Worm (Caenorhabditis elegans): Measurements from ENCODE around the gene pgm-1.
"Not testable (repeated sequence)": the region's sequence is repeated elsewhere in the genome, so short reads cannot be mapped to it uniquely, and the experiment has no call there.

pgm-1 gene

ce11 chrII:4888527-4889487 is at the start of gene pgm-1:
Gene pgm-1 (plus strand): TSS chrII:4889437.
- no peak for TF ChIP-seq hmbx-1 (tag; optimal IDR thresholded peaks at IDR 0.05)
- no peak for TF ChIP-seq ama-1 (optimal IDR thresholded peaks at IDR 0.05)
- TF ChIP-seq pes-1 (GFP tag; IDR thresholded peaks at IDR 0.05) = no peak
- no peak for TF ChIP-seq B0310.2 (tag; optimal IDR thresholded peaks at IDR 0.05)
- TF ChIP-seq ceh-36 (tag; optimal IDR thresholded peaks at IDR 0.05) = no peak
- TF ChIP-seq scrt-1 (GFP tag; IDR thresholded peaks at IDR 0.05) = no peak
- TF ChIP-seq ceh-13 (GFP tag; optimal IDR thresholded peaks at IDR 0.05) = no peak
- TF ChIP-seq tbx-37 (GFP tag; conservative IDR thresholded peaks at IDR 0.05) = no peak
- no peak for TF ChIP-seq sea-1 (GFP tag; conservative IDR thresholded peaks at IDR 0.05)
- TF ChIP-seq tra-4 (tag; optimal IDR thresholded peaks at IDR 0.05) = no peak
- no peak for TF ChIP-seq tbx-11 (GFP tag; IDR thresholded peaks at IDR 0.05)
- TF ChIP-seq hnd-1 (tag; optimal IDR thresholded peaks at IDR 0.05) = no peak
- TF ChIP-seq hmg-4 (GFP tag; optimal IDR thresholded peaks at IDR 0.05) = no peak
- TF ChIP-seq ets-7 (tag; optimal IDR thresholded peaks at IDR 0.05) = no peak
- no peak for TF ChIP-seq flt-1 (GFP tag; IDR thresholded peaks at IDR 0.05)
- no peak for TF ChIP-seq aly-1 (tag; optimal IDR thresholded peaks at IDR 0.05)
- no peak for TF ChIP-seq F13C5.2 (tag; optimal IDR thresholded peaks at IDR 0.05)

DNA sequence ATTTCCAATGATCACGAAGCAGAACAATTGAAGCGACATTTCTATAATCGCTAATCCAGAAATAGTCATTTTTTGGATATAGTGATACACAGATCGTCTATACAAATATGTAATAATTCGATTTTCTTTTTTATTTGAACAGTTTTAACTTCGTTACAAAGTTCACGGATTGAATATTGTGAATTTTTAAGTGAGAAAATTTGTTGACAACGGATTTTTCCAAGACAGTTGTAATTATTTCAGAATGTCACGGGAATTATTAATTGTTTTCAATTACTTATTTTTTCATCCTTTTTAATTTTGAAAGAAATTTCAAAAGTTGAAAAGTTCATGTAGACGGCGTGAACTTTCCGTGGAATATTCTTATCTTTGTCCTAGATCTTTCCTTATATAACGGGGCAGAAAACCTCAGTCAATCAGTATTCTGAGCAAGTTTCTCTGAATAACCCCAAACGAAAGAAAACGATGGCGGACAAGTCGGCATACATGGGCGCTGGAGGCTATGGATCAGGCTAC is 47.0 kb upstream of the pgm-1 start, which contains the start of the genes T23B7.2 and nspd-4:
Gene T23B7.2, minus strand, starts transcription at position 101 of the 516 bp plus-strand sequence.
Gene nspd-4, plus strand, starts transcription at position 466 of the 516 bp plus-strand sequence.
- not testable (repeated sequence) for TF ChIP-seq ets-7 (tag; optimal IDR thresholded peaks at IDR 0.05); tbx-11 (GFP tag; IDR thresholded peaks at IDR 0.05); ceh-36 (tag; optimal IDR thresholded peaks at IDR 0.05)

DNA sequence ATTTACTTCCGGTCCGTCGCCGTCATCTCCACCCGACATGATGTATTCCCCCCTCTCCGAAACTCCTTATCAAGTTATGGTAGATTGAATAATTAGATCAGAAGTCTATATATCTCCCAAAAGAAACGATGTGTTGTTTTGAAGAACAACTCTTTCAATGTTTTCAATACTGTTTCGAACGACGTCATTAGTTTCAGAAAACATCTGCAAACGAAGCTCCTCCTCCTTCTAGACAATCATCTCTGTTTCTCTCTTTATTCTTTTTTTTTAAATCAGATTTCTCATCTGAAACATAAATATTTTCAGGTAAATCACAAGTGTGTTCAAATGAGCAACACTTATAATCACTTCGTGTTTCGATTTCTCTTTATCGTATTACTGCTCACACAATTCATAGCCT is 39.4 kb upstream of the pgm-1 start, which contains the start of gene T23B7.3:
Gene T23B7.3, plus strand, starts transcription at position 301 of the 400 bp plus-strand sequence.
- no peak for TF ChIP-seq tbx-11 (GFP tag; IDR thresholded peaks at IDR 0.05)
- no peak for TF ChIP-seq scrt-1 (GFP tag; IDR thresholded peaks at IDR 0.05)
- no peak for TF ChIP-seq F13C5.2 (tag; optimal IDR thresholded peaks at IDR 0.05)
- no peak for TF ChIP-seq hmg-4 (GFP tag; optimal IDR thresholded peaks at IDR 0.05)
- no peak for TF ChIP-seq pes-1 (GFP tag; IDR thresholded peaks at IDR 0.05)
- TF ChIP-seq tra-4 (tag; optimal IDR thresholded peaks at IDR 0.05) = no peak
- TF ChIP-seq hnd-1 (tag; optimal IDR thresholded peaks at IDR 0.05) = no peak
- TF ChIP-seq aly-1 (tag; optimal IDR thresholded peaks at IDR 0.05) = no peak
- no peak for TF ChIP-seq ceh-13 (GFP tag; optimal IDR thresholded peaks at IDR 0.05)
- TF ChIP-seq flt-1 (GFP tag; IDR thresholded peaks at IDR 0.05) = no peak
- no peak for TF ChIP-seq ets-7 (tag; optimal IDR thresholded peaks at IDR 0.05)
- TF ChIP-seq sea-1 (GFP tag; conservative IDR thresholded peaks at IDR 0.05) = no peak

ce11 chrII:4851594-4852106 is 37.6 kb upstream of the pgm-1 start, which contains the start of gene dnj-9:
Gene dnj-9 (plus strand): TSS chrII:4852056.
- TF ChIP-seq tra-4 (tag; optimal IDR thresholded peaks at IDR 0.05) (no peak), ceh-36 (tag; optimal IDR thresholded peaks at IDR 0.05) (peak; percentile 30), flt-1 (GFP tag; IDR thresholded peaks at IDR 0.05) (peak; percentile 62; the same call in 1 of the 2 replicates), pes-1 (GFP tag; IDR thresholded peaks at IDR 0.05) (peak; percentile 48; the same call in 1 of the 2 replicates), hmbx-1 (tag; optimal IDR thresholded peaks at IDR 0.05) (peak; percentile 29), ama-1 (optimal IDR thresholded peaks at IDR 0.05) (no peak), tbx-37 (GFP tag; conservative IDR thresholded peaks at IDR 0.05) (0 out of 2 replicates have a peak, but pooled peaks have one; percentile 31), F13C5.2 (tag; optimal IDR thresholded peaks at IDR 0.05) (peak; percentile 68), hnd-1 (tag; optimal IDR thresholded peaks at IDR 0.05) (peak; percentile 32), scrt-1 (GFP tag; IDR thresholded peaks at IDR 0.05) (peak; percentile 59; the same call in 1 of the 2 replicates), ets-7 (tag; optimal IDR thresholded peaks at IDR 0.05) (no peak)

DNA sequence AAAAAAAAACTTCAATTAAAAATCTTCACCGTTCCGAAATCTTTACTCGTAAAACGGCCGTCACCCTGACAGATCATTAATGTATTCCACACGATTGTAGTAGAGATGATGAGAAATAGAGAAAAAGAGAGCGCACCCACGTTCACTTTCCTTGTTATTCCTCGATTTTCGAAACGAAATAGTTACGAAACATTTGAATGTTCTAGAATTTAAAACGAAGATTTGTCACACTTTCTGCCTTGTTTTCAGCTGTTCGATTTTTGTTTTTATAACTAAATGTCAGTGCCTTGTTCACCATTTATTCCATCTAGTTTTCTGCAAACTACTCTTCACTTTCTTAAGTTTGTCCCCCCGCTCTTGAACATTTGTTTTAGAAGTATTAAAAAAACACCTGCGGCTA is 34.5 kb upstream of the pgm-1 start:
- TF ChIP-seq pes-1 (GFP tag; IDR thresholded peaks at IDR 0.05) (no peak), hmg-4 (GFP tag; optimal IDR thresholded peaks at IDR 0.05) (no peak), ets-7 (tag; optimal IDR thresholded peaks at IDR 0.05) (no peak), tra-4 (tag; optimal IDR thresholded peaks at IDR 0.05) (no peak), sea-1 (GFP tag; conservative IDR thresholded peaks at IDR 0.05) (no peak), F13C5.2 (tag; optimal IDR thresholded peaks at IDR 0.05) (no peak), tbx-11 (GFP tag; IDR thresholded peaks at IDR 0.05) (no peak), aly-1 (tag; optimal IDR thresholded peaks at IDR 0.05) (no peak), ceh-36 (tag; optimal IDR thresholded peaks at IDR 0.05) (no peak), flt-1 (GFP tag; IDR thresholded peaks at IDR 0.05) (no peak), ceh-13 (GFP tag; optimal IDR thresholded peaks at IDR 0.05) (no peak), B0310.2 (tag; optimal IDR thresholded peaks at IDR 0.05) (no peak), tbx-37 (GFP tag; conservative IDR thresholded peaks at IDR 0.05) (no peak), hnd-1 (tag; optimal IDR thresholded peaks at IDR 0.05) (no peak)

ce11 chrII:4855489-4855888 is 33.7 kb upstream of the pgm-1 start:
- TF ChIP-seq ceh-36 (tag; optimal IDR thresholded peaks at IDR 0.05) = no peak
- no peak for TF ChIP-seq aly-1 (tag; optimal IDR thresholded peaks at IDR 0.05)
- TF ChIP-seq tbx-37 (GFP tag; conservative IDR thresholded peaks at IDR 0.05) = no peak
- no peak for TF ChIP-seq tbx-11 (GFP tag; IDR thresholded peaks at IDR 0.05)
- no peak for TF ChIP-seq F13C5.2 (tag; optimal IDR thresholded peaks at IDR 0.05)
- TF ChIP-seq ama-1 (optimal IDR thresholded peaks at IDR 0.05) = no peak
- TF ChIP-seq pes-1 (GFP tag; IDR thresholded peaks at IDR 0.05) = no peak
- TF ChIP-seq sea-1 (GFP tag; conservative IDR thresholded peaks at IDR 0.05) = no peak
- no peak for TF ChIP-seq hnd-1 (tag; optimal IDR thresholded peaks at IDR 0.05)
- no peak for TF ChIP-seq hmbx-1 (tag; optimal IDR thresholded peaks at IDR 0.05)
- no peak for TF ChIP-seq hmg-4 (GFP tag; optimal IDR thresholded peaks at IDR 0.05)
- TF ChIP-seq tra-4 (tag; optimal IDR thresholded peaks at IDR 0.05) = no peak
- no peak for TF ChIP-seq ets-7 (tag; optimal IDR thresholded peaks at IDR 0.05)
- no peak for TF ChIP-seq ceh-13 (GFP tag; optimal IDR thresholded peaks at IDR 0.05)
- TF ChIP-seq scrt-1 (GFP tag; IDR thresholded peaks at IDR 0.05) = no peak
- no peak for TF ChIP-seq flt-1 (GFP tag; IDR thresholded peaks at IDR 0.05)
- no peak for TF ChIP-seq B0310.2 (tag; optimal IDR thresholded peaks at IDR 0.05)
